In genomic region chr3R:6723537-6724171, dm6 we compare ENCODE assay signal across 1 fruit fly cellular context.
TF ChIP-seq lines count a peak whose summit lies in the region.

No protein-coding gene starts in this region.

TF ChIP-seq in whole organism, embryonic, 481 proteins besides CTCF, POLR2A, EP300 and RAD21 (continued from another document):
- TF ChIP-seq Fer2 (tag; optimal IDR thresholded peaks at IDR 0.05; lab: Kevin White, UChicago) = no peak
- no peak for TF ChIP-seq E2f2 (GFP tag; IDR thresholded peaks at IDR 0.05; lab: Robert Waterston, UW)
- TF ChIP-seq CG12155 (GFP tag; optimal IDR thresholded peaks at IDR 0.05; lab: Kevin White, UChicago) = no peak
- no peak for TF ChIP-seq Hr3 (GFP tag; optimal IDR thresholded peaks at IDR 0.05; lab: Kevin White, UChicago)
- peak; percentile 51 for TF ChIP-seq CG10267 (tag; optimal IDR thresholded peaks at IDR 0.05; lab: Kevin White, UChicago)
- no peak for TF ChIP-seq tgo (GFP tag; IDR thresholded peaks at IDR 0.05; lab: Robert Waterston, UW)
- TF ChIP-seq emc (GFP tag; optimal IDR thresholded peaks at IDR 0.05; lab: Kevin White, UChicago) = no peak
- no peak for TF ChIP-seq da (GFP tag; optimal IDR thresholded peaks at IDR 0.05; lab: Kevin White, UChicago)
- no peak for TF ChIP-seq mld (GFP tag; IDR thresholded peaks at IDR 0.05; lab: Robert Waterston, UW; ENCODE audit: partially characterized antibody)
- TF ChIP-seq CG4730 (GFP tag; IDR thresholded peaks at IDR 0.05; lab: Robert Waterston, UW) = no peak
- no peak for TF ChIP-seq Fer3 (tag; optimal IDR thresholded peaks at IDR 0.05; lab: Kevin White, UChicago)
- no peak for TF ChIP-seq fu2 (GFP tag; optimal IDR thresholded peaks at IDR 0.05; lab: Kevin White, UChicago)
- TF ChIP-seq nerfin-2 (GFP tag; IDR thresholded peaks at IDR 0.05; lab: Robert Waterston, UW; ENCODE audit: partially characterized antibody) = no peak
- TF ChIP-seq wek (GFP tag; optimal IDR thresholded peaks at IDR 0.05; lab: Kevin White, UChicago) = no peak
- TF ChIP-seq Dip2 (GFP tag; IDR thresholded peaks at IDR 0.05; lab: Robert Waterston, UW) = no peak
- peak; percentile 44 for TF ChIP-seq D19A (tag; optimal IDR thresholded peaks at IDR 0.05; lab: Kevin White, UChicago)
- TF ChIP-seq gem (tag; optimal IDR thresholded peaks at IDR 0.05; lab: Kevin White, UChicago) = peak; percentile 73
- TF ChIP-seq sug (tag; optimal IDR thresholded peaks at IDR 0.05; lab: Kevin White, UChicago) = no peak
- no peak for TF ChIP-seq pnt (GFP tag; optimal IDR thresholded peaks at IDR 0.05; lab: Kevin White, UChicago)
- TF ChIP-seq row (GFP tag; IDR thresholded peaks at IDR 0.05; lab: Robert Waterston, UW) = peak; percentile 48; the same call in 1 of the 3 replicates
- no peak for TF ChIP-seq GATAe (GFP tag; conservative IDR thresholded peaks at IDR 0.05; lab: Robert Waterston, UW)
- no peak for TF ChIP-seq CG31365 (tag; optimal IDR thresholded peaks at IDR 0.05; lab: Kevin White, UChicago)
- TF ChIP-seq CG16815 (GFP tag; optimal IDR thresholded peaks at IDR 0.05; lab: Kevin White, UChicago) = peak; percentile 1
- peak; percentile 30 for TF ChIP-seq pb (GFP tag; optimal IDR thresholded peaks at IDR 0.05; lab: Kevin White, UChicago)
- peak; percentile 42 for TF ChIP-seq nerfin-1 (tag; optimal IDR thresholded peaks at IDR 0.05; lab: Kevin White, UChicago)
- TF ChIP-seq CG6813 (GFP tag; optimal IDR thresholded peaks at IDR 0.05; lab: Kevin White, UChicago) = no peak
- TF ChIP-seq fd3F (GFP tag; optimal IDR thresholded peaks at IDR 0.05; lab: Kevin White, UChicago) = no peak
- no peak for TF ChIP-seq CG2129 (GFP tag; IDR thresholded peaks at IDR 0.05; lab: Robert Waterston, UW; ENCODE audit: partially characterized antibody)
- TF ChIP-seq HmgD (GFP tag; optimal IDR thresholded peaks at IDR 0.05; lab: Kevin White, UChicago) = no peak
- peak; percentile 50 for TF ChIP-seq CG4820 (GFP tag; optimal IDR thresholded peaks at IDR 0.05; lab: Kevin White, UChicago)
- TF ChIP-seq CG1529 (GFP tag; optimal IDR thresholded peaks at IDR 0.05; lab: Kevin White, UChicago) = peak; percentile 19
- no peak for TF ChIP-seq hb (GFP tag; IDR thresholded peaks at IDR 0.05; lab: Robert Waterston, UW; ENCODE audit: partially characterized antibody)
- peak; percentile 12 for TF ChIP-seq CG1233 (GFP tag; optimal IDR thresholded peaks at IDR 0.05; lab: Kevin White, UChicago)
- TF ChIP-seq dati (GFP tag; IDR thresholded peaks at IDR 0.05; lab: Robert Waterston, UW) = no peak
- no peak for TF ChIP-seq lov (optimal IDR thresholded peaks at IDR 0.05; lab: Kevin White, UChicago)
- no peak for TF ChIP-seq lov (GFP tag; IDR thresholded peaks at IDR 0.05; lab: Robert Waterston, UW)
- no peak for TF ChIP-seq CG7745 (tag; optimal IDR thresholded peaks at IDR 0.05; lab: Kevin White, UChicago)
- no peak for TF ChIP-seq Atf3 (GFP tag; optimal IDR thresholded peaks at IDR 0.05; lab: Kevin White, UChicago)
- TF ChIP-seq slbo (GFP tag; IDR thresholded peaks at IDR 0.05; lab: Robert Waterston, UW) = no peak
- TF ChIP-seq Mad (GFP tag; optimal IDR thresholded peaks at IDR 0.05; lab: Kevin White, UChicago) = no peak
- TF ChIP-seq CG10979 (tag; optimal IDR thresholded peaks at IDR 0.05; lab: Kevin White, UChicago) = peak; percentile 72
- no peak for TF ChIP-seq CG6765 (GFP tag; optimal IDR thresholded peaks at IDR 0.05; lab: Kevin White, UChicago)
